Fruit fly (Drosophila melanogaster) S2 (cell line): Measurements from ENCODE around the gene Cad87A.

Experiments used
- CG8478 ChIP-seq: fragments of >200 bp; optimal IDR thresholded peaks from 2 replicates; lab custom pipeline; 2018
- CTCF ChIP-seq, 2 experiments: fragments of >200 bp; optimal IDR thresholded peaks; 2 replicates each; lab custom pipeline; 2018

dm6 chr3R:11957388-11957787 is 8.5 kb upstream of the Cad87A start:
- TF ChIP-seq CG8478 (lab: Kevin White, UChicago) = no peak
- TF ChIP-seq CTCF (optimal IDR thresholded peaks at IDR 0.05; lab: Kevin White, UChicago) = no peak
